Fruit fly (Drosophila melanogaster) Kc167 (cell line): Measurements from ENCODE around the gene CG11889.

Experiments
- h ChIP-seq: fragments of >200 bp; optimal IDR thresholded peaks from 3 replicates; lab custom pipeline; 2018; ENCODE audit warnings: missing external identifiers
- ttk ChIP-seq: sonication (Bioruptor generic); optimal IDR thresholded peaks from 2 replicates; lab custom pipeline; 2017; ENCODE audit warnings: missing external identifiers

- TF ChIP-seq h (lab: Kevin White, UChicago) (no peak), ttk (lab: Kevin White, UChicago) (no peak)
These were observed 37.6 kb upstream of the CG11889 start, which contains the start of gene Cad96Cb for dm6 chr3R:25232271-25232989.
